In genomic region chr3R:31776583-31777362, dm6 we compare ENCODE assay signal across 1 fruit fly cellular context.
A peak's percentile ranks its signal among the peaks of the same experiment; 100 is the strongest.
TF ChIP-seq lines count a peak whose summit lies in the region.

Gene CG2126, minus strand, starts transcription at chr3R:31776652.
Gene faf, plus strand, starts transcription at chr3R:31777020.

TF ChIP-seq in whole organism, embryonic, 481 proteins besides CTCF, POLR2A, EP300 and RAD21 (continued from another document and continues in another):
- TF ChIP-seq CG10543 (GFP tag; optimal IDR thresholded peaks at IDR 0.05; lab: Kevin White, UChicago): peak; percentile 83
- peak; percentile 23; the same call in 1 of the 2 replicates for TF ChIP-seq ro (GFP tag; IDR thresholded peaks at IDR 0.05; lab: Robert Waterston, UW)
- peak; percentile 33 for TF ChIP-seq CG12219 (GFP tag; optimal IDR thresholded peaks at IDR 0.05; lab: Kevin White, UChicago)
- TF ChIP-seq CG15073 (GFP tag; optimal IDR thresholded peaks at IDR 0.05; lab: Kevin White, UChicago): peak; percentile 18
- peak; percentile 67 for TF ChIP-seq fd96Cb (tag; optimal IDR thresholded peaks at IDR 0.05; lab: Kevin White, UChicago)
- peak; percentile 48 for TF ChIP-seq Usf (GFP tag; optimal IDR thresholded peaks at IDR 0.05; lab: Kevin White, UChicago)
- TF ChIP-seq trh (GFP tag; optimal IDR thresholded peaks at IDR 0.05; lab: Kevin White, UChicago): peak; percentile 63
- 0 out of 3 replicates have a peak, but pooled peaks have one; percentile 48 for TF ChIP-seq vnd (GFP tag; IDR thresholded peaks at IDR 0.05; lab: Robert Waterston, UW; ENCODE audit: partially characterized antibody)
- TF ChIP-seq danr (GFP tag; IDR thresholded peaks at IDR 0.05; lab: Robert Waterston, UW): peak; percentile 61; the same call in 1 of the 2 replicates
- TF ChIP-seq CG8359 (GFP tag; optimal IDR thresholded peaks at IDR 0.05; lab: Kevin White, UChicago; ENCODE audit: borderline replicate concordance): no peak
- TF ChIP-seq CG10462 (GFP tag; optimal IDR thresholded peaks at IDR 0.05; lab: Kevin White, UChicago): peak; percentile 56
- TF ChIP-seq CG17186 (GFP tag; optimal IDR thresholded peaks at IDR 0.05; lab: Kevin White, UChicago): peak; percentile 44
- TF ChIP-seq row (GFP tag; IDR thresholded peaks at IDR 0.05; lab: Robert Waterston, UW): peak; percentile 84
- TF ChIP-seq pan (optimal IDR thresholded peaks at IDR 0.05; lab: Kevin White, UChicago): no peak
- peak in 1 of 2 experiments; percentile 81 for TF ChIP-seq pan (GFP tag; optimal IDR thresholded peaks at IDR 0.05 in 1 of 2, IDR thresholded peaks at IDR 0.05 in 1 of 2)
- TF ChIP-seq gsb (GFP tag; IDR thresholded peaks at IDR 0.05; lab: Robert Waterston, UW): peak; percentile 50; the same call in 1 of the 2 replicates
- peak; percentile 76 for TF ChIP-seq CG14441 (GFP tag; IDR thresholded peaks at IDR 0.05; lab: Robert Waterston, UW)
- peak; percentile 74 for TF ChIP-seq CG4424 (GFP tag; optimal IDR thresholded peaks at IDR 0.05; lab: Kevin White, UChicago)
- TF ChIP-seq CG9437 (GFP tag; optimal IDR thresholded peaks at IDR 0.05; lab: Kevin White, UChicago): peak; percentile 70
- TF ChIP-seq Max (GFP tag; optimal IDR thresholded peaks at IDR 0.05; lab: Kevin White, UChicago): peak; percentile 55
- TF ChIP-seq pnt (GFP tag; optimal IDR thresholded peaks at IDR 0.05; lab: Kevin White, UChicago): peak; percentile 32
- TF ChIP-seq H2.0 (GFP tag; IDR thresholded peaks at IDR 0.05; lab: Robert Waterston, UW): peak; percentile 78
- TF ChIP-seq CHES-1-like (GFP tag; optimal IDR thresholded peaks at IDR 0.05; lab: Kevin White, UChicago): peak; percentile 59
- 0 out of 3 replicates have a peak, but pooled peaks have one; percentile 29 for TF ChIP-seq sr (GFP tag; IDR thresholded peaks at IDR 0.05; lab: Robert Waterston, UW)
- 0 out of 2 replicates have a peak, but pooled peaks have one; percentile 22 for TF ChIP-seq CG4360 (GFP tag; IDR thresholded peaks at IDR 0.05; lab: Robert Waterston, UW)
- TF ChIP-seq CG15479 (GFP tag; optimal IDR thresholded peaks at IDR 0.05; lab: Kevin White, UChicago): no peak
- peak; percentile 42 for TF ChIP-seq CG17912 (GFP tag; optimal IDR thresholded peaks at IDR 0.05; lab: Kevin White, UChicago)
- peak; percentile 63; the same call in 2 of the 3 replicates for TF ChIP-seq Dbx (GFP tag; IDR thresholded peaks at IDR 0.05; lab: Robert Waterston, UW)
- peak; percentile 1 for TF ChIP-seq slp2 (GFP tag; optimal IDR thresholded peaks at IDR 0.05; lab: Kevin White, UChicago)
- TF ChIP-seq dan (GFP tag; IDR thresholded peaks at IDR 0.05; lab: Robert Waterston, UW): no peak
- TF ChIP-seq gro (GFP tag; optimal IDR thresholded peaks at IDR 0.05; lab: Kevin White, UChicago): peak; percentile 48
- TF ChIP-seq B-H1 (GFP tag; IDR thresholded peaks at IDR 0.05; lab: Robert Waterston, UW): peak; percentile 56; the same call in 2 of the 3 replicates
- peak; percentile 49 for TF ChIP-seq CG8281 (tag; optimal IDR thresholded peaks at IDR 0.05; lab: Kevin White, UChicago)
- no peak for TF ChIP-seq Gsc (GFP tag; IDR thresholded peaks at IDR 0.05; lab: Robert Waterston, UW)
- TF ChIP-seq zfh1 (GFP tag; IDR thresholded peaks at IDR 0.05; lab: Robert Waterston, UW): peak; percentile 72; the same call in 2 of the 3 replicates
- peak; percentile 77 for TF ChIP-seq CG17385 (GFP tag; optimal IDR thresholded peaks at IDR 0.05; lab: Kevin White, UChicago)
- TF ChIP-seq gfzf (GFP tag; optimal IDR thresholded peaks at IDR 0.05; lab: Kevin White, UChicago): peak; percentile 34
- TF ChIP-seq CG8944 (GFP tag; optimal IDR thresholded peaks at IDR 0.05; lab: Kevin White, UChicago): peak; percentile 31
- TF ChIP-seq disco-r (GFP tag; optimal IDR thresholded peaks at IDR 0.05; lab: Kevin White, UChicago): no peak
- TF ChIP-seq CG6654 (GFP tag; optimal IDR thresholded peaks at IDR 0.05; lab: Kevin White, UChicago): peak; percentile 29
- peak; percentile 77; the same call in 1 of the 2 replicates for TF ChIP-seq Xrp1 (GFP tag; IDR thresholded peaks at IDR 0.05; lab: Robert Waterston, UW)
- TF ChIP-seq CG17802 (tag; optimal IDR thresholded peaks at IDR 0.05; lab: Kevin White, UChicago): peak; percentile 35
- TF ChIP-seq hb (GFP tag; IDR thresholded peaks at IDR 0.05; lab: Robert Waterston, UW; ENCODE audit: partially characterized antibody): no peak
- no peak for TF ChIP-seq ATbp (GFP tag; optimal IDR thresholded peaks at IDR 0.05; lab: Kevin White, UChicago)
- peak; percentile 76 for TF ChIP-seq Nf-YC (tag; optimal IDR thresholded peaks at IDR 0.05; lab: Kevin White, UChicago)
- TF ChIP-seq CG7928 (GFP tag; optimal IDR thresholded peaks at IDR 0.05; lab: Kevin White, UChicago): peak; percentile 43
- TF ChIP-seq Adf1 (GFP tag; IDR thresholded peaks at IDR 0.05; lab: Robert Waterston, UW): peak; percentile 18; the same call in 1 of the 2 replicates
- peak; percentile 82 for TF ChIP-seq Ets65A (GFP tag; lab: Kevin White, UChicago)
- TF ChIP-seq CG1024 (GFP tag; IDR thresholded peaks at IDR 0.05; lab: Robert Waterston, UW): no peak
- TF ChIP-seq Hsf (GFP tag; optimal IDR thresholded peaks at IDR 0.05; lab: Kevin White, UChicago): peak; percentile 58
- TF ChIP-seq Atf3 (GFP tag; optimal IDR thresholded peaks at IDR 0.05; lab: Kevin White, UChicago): peak; percentile 3
- TF ChIP-seq dmrt99B (tag; optimal IDR thresholded peaks at IDR 0.05; lab: Kevin White, UChicago): peak; percentile 81
- peak; percentile 77 for TF ChIP-seq CG8388 (GFP tag; optimal IDR thresholded peaks at IDR 0.05; lab: Kevin White, UChicago)
- TF ChIP-seq insv (GFP tag; optimal IDR thresholded peaks at IDR 0.05; lab: Kevin White, UChicago): peak in 1 of 2 experiments; percentile 42
- peak; percentile 74 for TF ChIP-seq Chrac-16 (GFP tag; optimal IDR thresholded peaks at IDR 0.05; lab: Kevin White, UChicago)
- peak; percentile 52; the same call in 1 of the 2 replicates for TF ChIP-seq CG4730 (GFP tag; IDR thresholded peaks at IDR 0.05; lab: Robert Waterston, UW)
- TF ChIP-seq CG11093 (GFP tag; IDR thresholded peaks at IDR 0.05; lab: Robert Waterston, UW): peak; percentile 62; the same call in 2 of the 3 replicates
- TF ChIP-seq Ada2b (GFP tag; IDR thresholded peaks at IDR 0.05; lab: Robert Waterston, UW): peak; percentile 68
- TF ChIP-seq ems (GFP tag; optimal IDR thresholded peaks at IDR 0.05; lab: Kevin White, UChicago): peak; percentile 47
- TF ChIP-seq CG10565 (GFP tag; optimal IDR thresholded peaks at IDR 0.05; lab: Kevin White, UChicago): no peak
- no peak for TF ChIP-seq aop (GFP tag; IDR thresholded peaks at IDR 0.05; lab: Robert Waterston, UW)
- TF ChIP-seq Hr51 (GFP tag; optimal IDR thresholded peaks at IDR 0.05; lab: Kevin White, UChicago): peak; percentile 10 to 84
- peak; percentile 73 for TF ChIP-seq caup (GFP tag; optimal IDR thresholded peaks at IDR 0.05; lab: Kevin White, UChicago; ENCODE audit: severe bottlenecking)
- no peak for TF ChIP-seq crol (GFP tag; IDR thresholded peaks at IDR 0.05; lab: Robert Waterston, UW)
- 0 out of 2 replicates have a peak, but pooled peaks have one; percentile 7 for TF ChIP-seq CG42726 (GFP tag; IDR thresholded peaks at IDR 0.05; lab: Robert Waterston, UW; ENCODE audit: partially characterized antibody)
- peak; percentile 87 for TF ChIP-seq CG18262 (tag; optimal IDR thresholded peaks at IDR 0.05; lab: Kevin White, UChicago)
- peak; percentile 82 for TF ChIP-seq CG14014 (GFP tag; IDR thresholded peaks at IDR 0.05; lab: Robert Waterston, UW)
- peak; percentile 63 for TF ChIP-seq CG9215 (GFP tag; IDR thresholded peaks at IDR 0.05; lab: Robert Waterston, UW)
- peak; percentile 74 for TF ChIP-seq sug (tag; optimal IDR thresholded peaks at IDR 0.05; lab: Kevin White, UChicago)
- TF ChIP-seq CG12942 (GFP tag; optimal IDR thresholded peaks at IDR 0.05; lab: Kevin White, UChicago): peak; percentile 83
- no peak for TF ChIP-seq nau (GFP tag; optimal IDR thresholded peaks at IDR 0.05; lab: Kevin White, UChicago)
- peak; percentile 82 for TF ChIP-seq ind (GFP tag; optimal IDR thresholded peaks at IDR 0.05; lab: Kevin White, UChicago)
- TF ChIP-seq Med (GFP tag; lab: Kevin White, UChicago): peak; percentile 90
- TF ChIP-seq CG15269 (tag; optimal IDR thresholded peaks at IDR 0.05; lab: Kevin White, UChicago): peak; percentile 84
- peak; percentile 39 for TF ChIP-seq CG3995 (GFP tag; optimal IDR thresholded peaks at IDR 0.05; lab: Kevin White, UChicago)
- peak; percentile 76 for TF ChIP-seq dmrt11E (tag; optimal IDR thresholded peaks at IDR 0.05; lab: Kevin White, UChicago)
- no peak for TF ChIP-seq CG10321 (GFP tag; IDR thresholded peaks at IDR 0.05; lab: Robert Waterston, UW)
- peak; percentile 16; the same call in 1 of the 2 replicates for TF ChIP-seq CG2129 (GFP tag; IDR thresholded peaks at IDR 0.05; lab: Robert Waterston, UW; ENCODE audit: partially characterized antibody)
- peak; percentile 78 for TF ChIP-seq CG17359 (tag; optimal IDR thresholded peaks at IDR 0.05; lab: Kevin White, UChicago)
- peak; percentile 60; the same call in 1 of the 2 replicates for TF ChIP-seq CG11085 (GFP tag; IDR thresholded peaks at IDR 0.05; lab: Robert Waterston, UW)
- peak; percentile 21 for TF ChIP-seq CG3065 (GFP tag; optimal IDR thresholded peaks at IDR 0.05; lab: Kevin White, UChicago)
- TF ChIP-seq HLH4C (GFP tag; IDR thresholded peaks at IDR 0.05; lab: Robert Waterston, UW; ENCODE audit: partially characterized antibody): peak; percentile 62; the same call in 2 of the 3 replicates
- TF ChIP-seq CG34422 (GFP tag; IDR thresholded peaks at IDR 0.05; lab: Robert Waterston, UW): peak; percentile 80; the same call in 2 of the 3 replicates
- peak; percentile 85 for TF ChIP-seq Xbp1 (GFP tag; optimal IDR thresholded peaks at IDR 0.05; lab: Kevin White, UChicago)
- peak; percentile 76; the same call in 2 of the 3 replicates for TF ChIP-seq CG11695 (GFP tag; IDR thresholded peaks at IDR 0.05; lab: Robert Waterston, UW)
- no peak for TF ChIP-seq bigmax (GFP tag; optimal IDR thresholded peaks at IDR 0.05; lab: Kevin White, UChicago)
- TF ChIP-seq hth (optimal IDR thresholded peaks at IDR 0.05; lab: Kevin White, UChicago): no peak
- peak; percentile 70 for TF ChIP-seq HmgZ (tag; optimal IDR thresholded peaks at IDR 0.05; lab: Kevin White, UChicago)
- peak; percentile 12 for TF ChIP-seq jumu (GFP tag; optimal IDR thresholded peaks at IDR 0.05; lab: Kevin White, UChicago)
- TF ChIP-seq lilli (GFP tag; optimal IDR thresholded peaks at IDR 0.05; lab: Kevin White, UChicago): peak; percentile 73
- no peak for TF ChIP-seq CG12236 (GFP tag; optimal IDR thresholded peaks at IDR 0.05; lab: Kevin White, UChicago)
- peak; percentile 73 for TF ChIP-seq CG18764 (GFP tag; optimal IDR thresholded peaks at IDR 0.05; lab: Kevin White, UChicago)
- 0 out of 2 replicates have a peak, but pooled peaks have one; percentile 14 for TF ChIP-seq Drgx (GFP tag; IDR thresholded peaks at IDR 0.05; lab: Robert Waterston, UW)
- peak; percentile 41 for TF ChIP-seq schlank (tag; optimal IDR thresholded peaks at IDR 0.05; lab: Kevin White, UChicago)
- TF ChIP-seq jing (GFP tag; optimal IDR thresholded peaks at IDR 0.05; lab: Kevin White, UChicago): no peak
- no peak for TF ChIP-seq Trl (optimal IDR thresholded peaks at IDR 0.05; lab: Kevin White, UChicago)
- TF ChIP-seq Trl (GFP tag; optimal IDR thresholded peaks at IDR 0.05; lab: Kevin White, UChicago): peak; percentile 49
- no peak for TF ChIP-seq eve (GFP tag; optimal IDR thresholded peaks at IDR 0.05; lab: Kevin White, UChicago)
- peak; percentile 16 for TF ChIP-seq CG2875 (GFP tag; optimal IDR thresholded peaks at IDR 0.05; lab: Kevin White, UChicago)
- peak; percentile 74 for TF ChIP-seq Fer3 (tag; optimal IDR thresholded peaks at IDR 0.05; lab: Kevin White, UChicago)
- peak; percentile 56 for TF ChIP-seq CG7786 (GFP tag; optimal IDR thresholded peaks at IDR 0.05; lab: Kevin White, UChicago)
- TF ChIP-seq Atf6 (GFP tag; IDR thresholded peaks at IDR 0.05; lab: Robert Waterston, UW): peak; percentile 40; the same call in 1 of the 2 replicates
- peak; percentile 68 for TF ChIP-seq chn (GFP tag; optimal IDR thresholded peaks at IDR 0.05; lab: Kevin White, UChicago)
- no peak for TF ChIP-seq CG6791 (GFP tag; IDR thresholded peaks at IDR 0.05; lab: Robert Waterston, UW; ENCODE audit: partially characterized antibody)
- TF ChIP-seq CG11247 (GFP tag; IDR thresholded peaks at IDR 0.05; lab: Robert Waterston, UW): peak; percentile 73
- peak; percentile 15 to 79 for TF ChIP-seq bsh (GFP tag; optimal IDR thresholded peaks at IDR 0.05; lab: Kevin White, UChicago)
- peak; percentile 59 for TF ChIP-seq Dref (GFP tag; IDR thresholded peaks at IDR 0.05; lab: Robert Waterston, UW)
- no peak for TF ChIP-seq CG13894 (tag; optimal IDR thresholded peaks at IDR 0.05; lab: Kevin White, UChicago)
- TF ChIP-seq lola (GFP tag; optimal IDR thresholded peaks at IDR 0.05; lab: Kevin White, UChicago): peak in 1 of 3 experiments; percentile 72
- TF ChIP-seq emc (GFP tag; optimal IDR thresholded peaks at IDR 0.05; lab: Kevin White, UChicago): peak; percentile 26
- peak; percentile 23 for TF ChIP-seq Camta (GFP tag; optimal IDR thresholded peaks at IDR 0.05; lab: Kevin White, UChicago)
- TF ChIP-seq al (GFP tag; IDR thresholded peaks at IDR 0.05; lab: Robert Waterston, UW): peak; percentile 70
- peak; percentile 61; the same call in 1 of the 2 replicates for TF ChIP-seq CG13287 (GFP tag; IDR thresholded peaks at IDR 0.05; lab: Robert Waterston, UW; ENCODE audit: partially characterized antibody)
- TF ChIP-seq D19B (GFP tag; optimal IDR thresholded peaks at IDR 0.05; lab: Kevin White, UChicago): peak; percentile 43
- TF ChIP-seq usp (GFP tag; optimal IDR thresholded peaks at IDR 0.05; lab: Kevin White, UChicago): no peak
- TF ChIP-seq CG15696 (tag; optimal IDR thresholded peaks at IDR 0.05; lab: Kevin White, UChicago): peak; percentile 73
- peak; percentile 31 for TF ChIP-seq Side (GFP tag; optimal IDR thresholded peaks at IDR 0.05; lab: Kevin White, UChicago)
- peak; percentile 37 for TF ChIP-seq CG13624 (GFP tag; optimal IDR thresholded peaks at IDR 0.05; lab: Kevin White, UChicago)
- TF ChIP-seq CG4404 (GFP tag; IDR thresholded peaks at IDR 0.05; lab: Robert Waterston, UW): peak; percentile 42
- TF ChIP-seq CG12391 (tag; optimal IDR thresholded peaks at IDR 0.05; lab: Kevin White, UChicago): peak; percentile 92
- peak; percentile 9 for TF ChIP-seq CG12071 (GFP tag; optimal IDR thresholded peaks at IDR 0.05; lab: Kevin White, UChicago)
- TF ChIP-seq CG4707 (GFP tag; optimal IDR thresholded peaks at IDR 0.05; lab: Kevin White, UChicago): no peak
- peak; percentile 51 for TF ChIP-seq CG11696 (GFP tag; IDR thresholded peaks at IDR 0.05; lab: Robert Waterston, UW)
- TF ChIP-seq Pdp1 (GFP tag; optimal IDR thresholded peaks at IDR 0.05; lab: Kevin White, UChicago): peak; percentile 54 to 68
- no peak for TF ChIP-seq Sry-β (GFP tag; optimal IDR thresholded peaks at IDR 0.05; lab: Kevin White, UChicago)
